Fruit fly (Drosophila melanogaster): ENCODE measurements around the gene CG42304.

The CG42304 gene

dm6 chr3L:2647523-2648378, 4.1 kb upstream of the CG42304 start, which contains the start of gene CG1246:
TSS of gene CG1246 (plus strand) at chr3L:2648048.
- no peak for TF ChIP-seq ttk (optimal IDR thresholded peaks at IDR 0.05)
- TF ChIP-seq insv (optimal IDR thresholded peaks at IDR 0.05): no peak
- TF ChIP-seq psq (optimal IDR thresholded peaks at IDR 0.05): no peak
- no peak for TF ChIP-seq Sin3A (optimal IDR thresholded peaks at IDR 0.05)
- no peak for TF ChIP-seq Myc (optimal IDR thresholded peaks at IDR 0.05)
- TF ChIP-seq h (optimal IDR thresholded peaks at IDR 0.05): no peak

- TF ChIP-seq ttk (optimal IDR thresholded peaks at IDR 0.05) (no peak), Myc (optimal IDR thresholded peaks at IDR 0.05) (no peak), h (optimal IDR thresholded peaks at IDR 0.05) (no peak), insv (optimal IDR thresholded peaks at IDR 0.05) (no peak), psq (optimal IDR thresholded peaks at IDR 0.05) (no peak), Sin3A (optimal IDR thresholded peaks at IDR 0.05) (no peak)
Measured at dm6 chr3L:2659339-2659738, 7.5 kb downstream of the CG42304 start, which contains the start of gene CG33233. TSS of gene CG33233 (plus strand) at chr3L:2659639.

dm6 chr3L:2661322-2661721, 9.4 kb downstream of the CG42304 start, which contains the start of gene CG33234:
TSS of gene CG33234 (plus strand) at chr3L:2661622.
- no peak for TF ChIP-seq h (optimal IDR thresholded peaks at IDR 0.05)
- no peak for TF ChIP-seq Myc (optimal IDR thresholded peaks at IDR 0.05)
- TF ChIP-seq ttk (optimal IDR thresholded peaks at IDR 0.05): no peak
- TF ChIP-seq insv (optimal IDR thresholded peaks at IDR 0.05): no peak
- no peak for TF ChIP-seq psq (optimal IDR thresholded peaks at IDR 0.05)
- no peak for TF ChIP-seq Sin3A (optimal IDR thresholded peaks at IDR 0.05)

DNA sequence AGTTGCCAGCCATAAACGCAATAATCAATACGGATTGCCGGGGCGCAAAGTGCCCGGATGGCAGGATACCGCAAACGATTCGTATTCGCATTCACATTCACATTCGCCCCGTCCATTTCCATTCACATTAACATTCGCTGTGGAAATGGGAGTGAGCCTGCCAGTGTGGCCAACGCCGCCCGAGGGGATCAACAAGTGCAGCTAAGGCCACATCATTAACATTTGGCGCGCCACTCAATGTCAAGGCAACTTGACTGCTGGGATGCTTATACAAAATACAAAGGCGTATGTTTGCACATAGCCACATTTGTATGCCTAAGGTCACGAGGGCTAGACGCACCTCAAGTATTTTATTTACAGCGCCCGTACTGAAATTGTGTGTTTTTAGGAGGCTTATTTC, 50.6 kb downstream of the CG42304 start:
- TF ChIP-seq ttk (optimal IDR thresholded peaks at IDR 0.05) (no peak), Myc (optimal IDR thresholded peaks at IDR 0.05) (no peak), h (optimal IDR thresholded peaks at IDR 0.05) (no peak), insv (optimal IDR thresholded peaks at IDR 0.05) (no peak), psq (optimal IDR thresholded peaks at IDR 0.05) (no peak), Sin3A (optimal IDR thresholded peaks at IDR 0.05) (no peak)

Data from Kc167 (cell line).